Fruit fly (Drosophila melanogaster) whole organism, embryonic: ENCODE data around the gene Gale.
A peak's percentile ranks its signal among the peaks of the same experiment; 100 is the strongest.

Experiments used
- B-H2 ChIP-seq: fragments of 200-800 bp; sonication (Bioruptor generic); optimal IDR thresholded peaks from 2 replicates; lab custom pipeline; 2018; ENCODE audit warnings: missing biosample characterization, mild to moderate bottlenecking, missing genetic modification characterization
- CG11247 ChIP-seq: fragments of 200-800 bp; sonication (Bioruptor generic); IDR thresholded peaks from 2 replicates; pipeline ENCODE4 v1.3.6; 2022; ENCODE audit warnings: missing biosample characterization, missing genetic modification characterization
- CG11695 ChIP-seq: fragments of 200-800 bp; sonication (Bioruptor generic); IDR thresholded peaks from 3 replicates; pipeline ENCODE4 v1.3.6; 2022; ENCODE audit warnings: missing biosample characterization, missing genetic modification characterization
- CG12104 ChIP-seq: fragments of 200-800 bp; sonication (Bioruptor generic); optimal IDR thresholded peaks from 3 replicates; lab custom pipeline; 2016; ENCODE audit warnings: missing biosample characterization, missing genetic modification characterization
- CG13894 ChIP-seq: fragments of 200-800 bp; sonication (Bioruptor generic); optimal IDR thresholded peaks from 3 replicates; lab custom pipeline; 2018; ENCODE audit warnings: missing biosample characterization, mild to moderate bottlenecking, missing genetic modification characterization, moderate library complexity
- CG15011 ChIP-seq: fragments of 200-800 bp; sonication (Bioruptor generic); optimal IDR thresholded peaks from 3 replicates; lab custom pipeline; 2018; ENCODE audit warnings: missing biosample characterization, mild to moderate bottlenecking, missing genetic modification characterization
- CG16813 ChIP-seq: fragments of 200-800 bp; sonication (Bioruptor generic); IDR thresholded peaks from 3 replicates; pipeline ENCODE4 v1.3.6; 2022; ENCODE audit warnings: missing biosample characterization, missing genetic modification characterization; ENCODE audit not compliant: partially characterized antibody
- CG17385 ChIP-seq: fragments of 200-800 bp; sonication (Bioruptor generic); optimal IDR thresholded peaks from 3 replicates; lab custom pipeline; 2018; ENCODE audit warnings: missing biosample characterization, mild to moderate bottlenecking, missing genetic modification characterization
- CG18011 ChIP-seq: fragments of 200-800 bp; sonication (Bioruptor generic); optimal IDR thresholded peaks from 2 replicates; lab custom pipeline; 2017; ENCODE audit warnings: missing biosample characterization, missing genetic modification characterization, mild to moderate bottlenecking, moderate library complexity, missing genotype
- CG2199 ChIP-seq: fragments of 200-800 bp; sonication (Bioruptor generic); IDR thresholded peaks from 3 replicates; pipeline ENCODE4 v1.3.6; 2022; ENCODE audit warnings: missing biosample characterization, missing genetic modification characterization
- CG30431 ChIP-seq: fragments of 200-800 bp; sonication (Bioruptor generic); optimal IDR thresholded peaks from 2 replicates; lab custom pipeline; 2017; ENCODE audit warnings: missing biosample characterization, missing genetic modification characterization
- CG3065 ChIP-seq: fragments of 200-800 bp; sonication (Bioruptor generic); optimal IDR thresholded peaks from 2 replicates; lab custom pipeline; 2016; ENCODE audit warnings: missing biosample characterization, missing genetic modification characterization
- CG31365 ChIP-seq: fragments of 200-800 bp; sonication (Bioruptor generic); optimal IDR thresholded peaks from 2 replicates; lab custom pipeline; 2018; ENCODE audit warnings: missing biosample characterization, mild to moderate bottlenecking, missing genetic modification characterization
- CG32532 ChIP-seq: fragments of 200-800 bp; sonication (Bioruptor generic); IDR thresholded peaks from 2 replicates; pipeline ENCODE4 v1.3.6; 2022; ENCODE audit warnings: missing biosample characterization, missing genetic modification characterization
- CG6654 ChIP-seq: fragments of 200-800 bp; sonication (Bioruptor generic); optimal IDR thresholded peaks from 2 replicates; lab custom pipeline; 2017; ENCODE audit warnings: missing biosample characterization, mild to moderate bottlenecking, missing genetic modification characterization
- CG7271 ChIP-seq: fragments of 200-800 bp; sonication (Bioruptor generic); optimal IDR thresholded peaks from 2 replicates; lab custom pipeline; 2018; ENCODE audit warnings: missing biosample characterization, mild to moderate bottlenecking, missing genetic modification characterization, moderate library complexity
- Chrac-16 ChIP-seq: fragments of 200-800 bp; sonication (Bioruptor generic); optimal IDR thresholded peaks from 3 replicates; lab custom pipeline; 2016; ENCODE audit warnings: missing biosample characterization, missing genetic modification characterization
- Fer1 ChIP-seq: fragments of 200-800 bp; sonication (Bioruptor generic); optimal IDR thresholded peaks from 2 replicates; lab custom pipeline; 2017; ENCODE audit warnings: missing biosample characterization, mild to moderate bottlenecking, missing genetic modification characterization
- Gug ChIP-seq: fragments of 200-800 bp; sonication (Bioruptor generic); IDR thresholded peaks from 4 replicates; pipeline ENCODE4 v1.3.6; 2022; ENCODE audit warnings: missing biosample characterization, missing genetic modification characterization
- H15 ChIP-seq: fragments of 200-800 bp; sonication (Bioruptor generic); IDR thresholded peaks from 3 replicates; pipeline ENCODE4 v1.3.6; 2022; ENCODE audit warnings: missing biosample characterization, missing genetic modification characterization
- HLH3B ChIP-seq: fragments of 200-800 bp; sonication (Bioruptor generic); IDR thresholded peaks from 2 replicates; pipeline ENCODE4 v1.3.6; 2022; ENCODE audit warnings: missing biosample characterization, missing genetic modification characterization
- HLH54F ChIP-seq: fragments of 200-800 bp; sonication (Bioruptor generic); optimal IDR thresholded peaks from 3 replicates; lab custom pipeline; 2016; ENCODE audit warnings: missing biosample characterization, missing genetic modification characterization
- Myb ChIP-seq: fragments of 200-800 bp; sonication (Bioruptor generic); optimal IDR thresholded peaks from 2 replicates; lab custom pipeline; 2016; ENCODE audit warnings: missing biosample characterization, missing genetic modification characterization
- Oaz ChIP-seq: fragments of 200-800 bp; sonication (Bioruptor generic); IDR thresholded peaks from 2 replicates; pipeline ENCODE4 v1.3.6; 2022; ENCODE audit warnings: missing biosample characterization, missing genetic modification characterization
- Opbp ChIP-seq: fragments of 200-800 bp; sonication (Bioruptor generic); IDR thresholded peaks from 3 replicates; pipeline ENCODE4 v1.3.6; 2022; ENCODE audit warnings: missing biosample characterization, missing genetic modification characterization; ENCODE audit not compliant: partially characterized antibody
- Six4 ChIP-seq: fragments of 200-800 bp; sonication (Bioruptor generic); optimal IDR thresholded peaks from 2 replicates; lab custom pipeline; 2016; ENCODE audit warnings: missing biosample characterization, missing genetic modification characterization
- TFAM ChIP-seq: fragments of 200-800 bp; sonication (Bioruptor generic); optimal IDR thresholded peaks from 2 replicates; lab custom pipeline; 2017; ENCODE audit warnings: missing biosample characterization, missing genetic modification characterization, inconsistent platforms
- ab ChIP-seq: fragments of 200-800 bp; sonication (Bioruptor generic); optimal IDR thresholded peaks from 2 replicates; lab custom pipeline; 2016; ENCODE audit warnings: missing biosample characterization, missing genetic modification characterization
- abd-A ChIP-seq: fragments of 200-800 bp; sonication (Bioruptor generic); optimal IDR thresholded peaks from 3 replicates; lab custom pipeline; 2019; ENCODE audit warnings: missing biosample characterization, mild to moderate bottlenecking, missing genetic modification characterization, moderate library complexity
- amos ChIP-seq: fragments of 200-800 bp; sonication (Bioruptor generic); IDR thresholded peaks from 2 replicates; pipeline ENCODE4 v1.3.6; 2022; ENCODE audit warnings: missing biosample characterization, missing genetic modification characterization; ENCODE audit not compliant: partially characterized antibody
- br ChIP-seq: fragments of >200 bp; optimal IDR thresholded peaks from 2 replicates; lab custom pipeline; 2017
- cg ChIP-seq: fragments of 200-800 bp; sonication (Bioruptor generic); optimal IDR thresholded peaks from 3 replicates; lab custom pipeline; 2019; ENCODE audit warnings: missing biosample characterization, mild to moderate bottlenecking, missing genetic modification characterization, moderate library complexity
- crp ChIP-seq, 2 experiments: fragments of 200-800 bp; sonication (Bioruptor generic); optimal IDR thresholded peaks; 2 replicates in 1 of 2; 3 replicates in 1 of 2; lab custom pipeline; 2017; ENCODE audit warnings: missing biosample characterization in 2 of 2, missing genetic modification characterization in 2 of 2, mild to moderate bottlenecking in 1 of 2, moderate library complexity in 1 of 2
- dimm ChIP-seq: fragments of 200-800 bp; sonication (Bioruptor generic); IDR thresholded peaks from 2 replicates; pipeline ENCODE4 v1.3.6; 2022; ENCODE audit warnings: missing biosample characterization, missing genetic modification characterization
- eve ChIP-seq, 2 experiments: fragments of >200 bp; optimal IDR thresholded peaks; 2 replicates each; lab custom pipeline; 2017; ENCODE audit warnings: missing biosample characterization in 2 of 2, missing genetic modification characterization in 2 of 2
- grn ChIP-seq: fragments of 200-800 bp; sonication (Bioruptor generic); optimal IDR thresholded peaks from 3 replicates; lab custom pipeline; 2017; ENCODE audit warnings: missing biosample characterization, missing genetic modification characterization
- ken ChIP-seq: fragments of 200-800 bp; sonication (Bioruptor generic); IDR thresholded peaks from 3 replicates; pipeline ENCODE4 v1.3.6; 2022; ENCODE audit warnings: missing biosample characterization, missing genetic modification characterization
- lov ChIP-seq, 2 experiments: fragments of 200-800 bp in 1 of 2; fragments of >200 bp in 1 of 2; sonication (Bioruptor generic) in 1 of 2; IDR thresholded peaks in 1 of 2; optimal IDR thresholded peaks in 1 of 2; 2 replicates in 1 of 2; 3 replicates in 1 of 2; pipeline versions ENCODE4 v1.3.6 to Lab custom; 2017 to 2022; ENCODE audit warnings: missing biosample characterization in 1 of 2, missing genetic modification characterization in 1 of 2
- odd ChIP-seq: fragments of 200-800 bp; sonication (Bioruptor generic); optimal IDR thresholded peaks from 2 replicates; lab custom pipeline; 2017; ENCODE audit warnings: missing biosample characterization, mild to moderate bottlenecking, missing genetic modification characterization
- peb ChIP-seq: fragments of 200-800 bp; sonication (Bioruptor generic); IDR thresholded peaks from 2 replicates; pipeline ENCODE4 v1.3.6; 2022; ENCODE audit warnings: missing biosample characterization, missing genetic modification characterization
- phol ChIP-seq: fragments of 200-800 bp; sonication (Bioruptor generic); optimal IDR thresholded peaks from 3 replicates; lab custom pipeline; 2018; ENCODE audit warnings: missing biosample characterization, mild to moderate bottlenecking, missing genetic modification characterization, moderate library complexity
- prd ChIP-seq, 3 experiments: fragments of >200 bp in 2 of 3; fragments of 200-800 bp in 1 of 3; sonication (Bioruptor generic) in 1 of 3; optimal IDR thresholded peaks in 2 of 3; IDR thresholded peaks in 1 of 3; 2 replicates in 2 of 3; 3 replicates in 1 of 3; pipeline versions ENCODE4 v1.3.6 to Lab custom; 2017 to 2022; ENCODE audit warnings: missing biosample characterization in 1 of 3, missing genetic modification characterization in 1 of 3
- sd ChIP-seq: fragments of 200-800 bp; sonication (Bioruptor generic); optimal IDR thresholded peaks from 3 replicates; lab custom pipeline; 2018; ENCODE audit warnings: missing biosample characterization, mild to moderate bottlenecking, missing genetic modification characterization, moderate library complexity
- sim ChIP-seq: fragments of 200-800 bp; sonication (Bioruptor generic); IDR thresholded peaks from 2 replicates; pipeline ENCODE4 v1.3.6; 2022; ENCODE audit warnings: missing biosample characterization, missing genetic modification characterization
- slp2 ChIP-seq: fragments of 200-800 bp; sonication (Bioruptor generic); optimal IDR thresholded peaks from 2 replicates; lab custom pipeline; 2016; ENCODE audit warnings: missing biosample characterization, missing genetic modification characterization

Gale gene

DNA sequence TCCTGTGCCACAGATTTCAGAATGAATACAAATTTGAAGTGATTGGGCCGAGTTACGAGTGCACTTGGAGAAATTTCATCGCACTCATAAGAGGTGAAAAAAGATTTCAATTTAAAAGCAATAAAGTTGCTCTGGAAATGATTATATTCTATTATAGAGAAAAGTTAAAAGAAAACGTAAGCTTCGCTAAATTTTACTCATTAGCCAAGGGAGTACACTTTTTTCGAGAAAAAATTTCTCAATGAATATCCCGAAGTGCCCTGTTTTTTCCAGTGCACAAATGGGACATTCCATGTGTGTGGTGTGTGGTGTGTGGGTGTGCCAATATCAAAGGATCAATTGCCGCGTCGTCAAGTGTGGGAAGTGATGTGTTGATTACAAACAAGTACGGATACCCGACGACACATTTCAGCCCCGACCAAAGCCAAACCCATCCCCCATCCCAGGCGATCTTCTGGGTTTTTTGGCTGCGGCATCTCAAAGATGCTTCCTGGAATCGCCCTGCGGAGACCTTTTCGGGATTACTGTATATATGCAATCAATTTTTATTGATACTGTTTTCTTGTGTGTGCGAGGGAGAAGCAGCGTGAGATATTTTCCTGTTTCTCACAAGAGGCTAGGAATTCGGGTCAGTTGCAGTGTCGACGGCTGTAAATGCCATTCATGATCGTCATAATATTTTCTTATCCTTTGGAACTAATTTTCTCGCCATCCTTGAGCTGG is 34.6 kb upstream of the Gale start (continued):
- TF ChIP-seq CG7271 (peak; percentile 27), dimm (no peak), CG6654 (GFP tag; lab: Kevin White, UChicago) (peak; percentile 1), Chrac-16 (GFP tag; lab: Kevin White, UChicago) (peak; percentile 76), slp2 (GFP tag; lab: Kevin White, UChicago) (no peak), abd-A (tag; lab: Kevin White, UChicago) (no peak), Gug (GFP tag; lab: Robert Waterston, UW) (peak; percentile 43; the same call in 2 of the 4 replicates)

- TF ChIP-seq CG12104 (GFP tag; lab: Kevin White, UChicago) (no peak), CG3065 (GFP tag; lab: Kevin White, UChicago) (no peak), crp (GFP tag; optimal IDR thresholded peaks at IDR 0.05; lab: Kevin White, UChicago) (no peak), HLH54F (no peak), sd (tag; lab: Kevin White, UChicago) (peak; percentile 99), CG17385 (peak; percentile 35), CG30431 (GFP tag; lab: Kevin White, UChicago) (peak; percentile 18), br (lab: Kevin White, UChicago) (no peak), ken (peak; percentile 28; the same call in 1 of the 3 replicates), CG13894 (tag; lab: Kevin White, UChicago) (no peak), prd (optimal IDR thresholded peaks at IDR 0.05; lab: Kevin White, UChicago) (no peak), prd (GFP tag; IDR thresholded peaks at IDR 0.05; lab: Robert Waterston, UW) (0 out of 3 replicates have a peak, but pooled peaks have one; percentile 13), CG16813 (no peak), cg (GFP tag; lab: Kevin White, UChicago) (peak; percentile 31), CG11695 (GFP tag; lab: Robert Waterston, UW) (peak; percentile 47; the same call in 1 of the 3 replicates), lov (optimal IDR thresholded peaks at IDR 0.05; lab: Kevin White, UChicago) (no peak), lov (GFP tag; IDR thresholded peaks at IDR 0.05; lab: Robert Waterston, UW) (0 out of 3 replicates have a peak, but pooled peaks have one; percentile 14), abd-A (tag; lab: Kevin White, UChicago) (peak; percentile 11), Oaz (GFP tag; lab: Robert Waterston, UW) (0 out of 2 replicates have a peak, but pooled peaks have one; percentile 34), Six4 (GFP tag; lab: Kevin White, UChicago) (no peak), B-H2 (no peak), ab (GFP tag; lab: Kevin White, UChicago) (no peak), H15 (GFP tag; lab: Robert Waterston, UW) (0 out of 3 replicates have a peak, but pooled peaks have one; percentile 41), CG31365 (tag; lab: Kevin White, UChicago) (no peak), amos (GFP tag; lab: Robert Waterston, UW) (no peak), CG18011 (GFP tag; lab: Kevin White, UChicago) (no peak), grn (GFP tag; lab: Kevin White, UChicago) (peak; percentile 81), eve (GFP tag; optimal IDR thresholded peaks at IDR 0.05; lab: Kevin White, UChicago) (no peak), sim (peak; percentile 47; the same call in 1 of the 2 replicates), odd (GFP tag; lab: Kevin White, UChicago) (peak; percentile 10), Fer1 (GFP tag; lab: Kevin White, UChicago) (peak; percentile 18), CG32532 (GFP tag; lab: Robert Waterston, UW) (no peak), CG2199 (GFP tag; lab: Robert Waterston, UW) (peak; percentile 94), CG15011 (GFP tag; lab: Kevin White, UChicago) (no peak), CG11247 (0 out of 2 replicates have a peak, but pooled peaks have one; percentile 21), HLH3B (peak; percentile 49; the same call in 1 of the 2 replicates), phol (no peak), Myb (no peak), TFAM (GFP tag; lab: Kevin White, UChicago) (no peak), Opbp (GFP tag; lab: Robert Waterston, UW) (peak; percentile 36; the same call in 1 of the 3 replicates), peb (GFP tag; lab: Robert Waterston, UW) (no peak; the same call in 1 of the 2 replicates)
Observed at dm6 chr3L:614751-615424, 33.5 kb upstream of the Gale start.
